Fruit fly (Drosophila melanogaster) whole organism, embryonic: ENCODE data around the gene Art8.

Experiments
- Adf1 ChIP-seq: fragments of 200-800 bp; sonication (Bioruptor generic); IDR thresholded peaks from 2 replicates; pipeline ENCODE4 v1.3.6; 2022; ENCODE audit warnings: missing biosample characterization, missing genetic modification characterization
- Atf6 ChIP-seq: fragments of 200-800 bp; sonication (Bioruptor generic); IDR thresholded peaks from 2 replicates; pipeline ENCODE4 v1.3.6; 2022; ENCODE audit warnings: missing biosample characterization, missing genetic modification characterization
- Awh ChIP-seq: fragments of 200-800 bp; sonication (Bioruptor generic); IDR thresholded peaks from 2 replicates; pipeline ENCODE4, ENCODE4 v1.3.6; 2022; ENCODE audit warnings: missing biosample characterization, missing genetic modification characterization
- B-H2 ChIP-seq: fragments of 200-800 bp; sonication (Bioruptor generic); optimal IDR thresholded peaks from 2 replicates; lab custom pipeline; 2018; ENCODE audit warnings: missing biosample characterization, mild to moderate bottlenecking, missing genetic modification characterization
- Bgb ChIP-seq: fragments of 200-800 bp; sonication (Bioruptor generic); IDR thresholded peaks from 2 replicates; pipeline ENCODE4 v1.3.6; 2022; ENCODE audit warnings: missing biosample characterization, missing genetic modification characterization; ENCODE audit not compliant: partially characterized antibody
- CG11695 ChIP-seq: fragments of 200-800 bp; sonication (Bioruptor generic); IDR thresholded peaks from 3 replicates; pipeline ENCODE4 v1.3.6; 2022; ENCODE audit warnings: missing biosample characterization, missing genetic modification characterization
- CG12299 ChIP-seq: fragments of 200-800 bp; sonication (Bioruptor generic); optimal IDR thresholded peaks from 2 replicates; lab custom pipeline; 2018; ENCODE audit warnings: missing biosample characterization, mild to moderate bottlenecking, missing genetic modification characterization
- CG12391 ChIP-seq: fragments of 200-800 bp; sonication (Bioruptor generic); optimal IDR thresholded peaks from 3 replicates; lab custom pipeline; 2018; ENCODE audit warnings: missing biosample characterization, mild to moderate bottlenecking, missing genetic modification characterization, moderate library complexity
- CG12659 ChIP-seq: fragments of 200-800 bp; sonication (Bioruptor generic); optimal IDR thresholded peaks from 3 replicates; lab custom pipeline; 2017; ENCODE audit warnings: mild to moderate bottlenecking, missing biosample characterization, missing genetic modification reagents, missing genetic modification characterization
- CG15514 ChIP-seq: fragments of 200-800 bp; sonication (Bioruptor generic); optimal IDR thresholded peaks from 3 replicates; lab custom pipeline; 2017; ENCODE audit warnings: missing biosample characterization, missing genetic modification characterization, mild to moderate bottlenecking, moderate library complexity, missing genetic modification reagents
- CG1603 ChIP-seq: fragments of 200-800 bp; sonication (Bioruptor generic); optimal IDR thresholded peaks from 2 replicates; lab custom pipeline; 2019; ENCODE audit warnings: missing biosample characterization, mild to moderate bottlenecking, missing genetic modification characterization, moderate library complexity
- CG17328 ChIP-seq: fragments of 200-800 bp; sonication (Bioruptor generic); IDR thresholded peaks from 2 replicates; pipeline ENCODE4 v1.3.6; 2022; ENCODE audit warnings: missing biosample characterization, missing genetic modification characterization
- CG17359 ChIP-seq: fragments of 200-800 bp; sonication (Bioruptor generic); optimal IDR thresholded peaks from 3 replicates; lab custom pipeline; 2018; ENCODE audit warnings: missing biosample characterization, mild to moderate bottlenecking, missing genetic modification characterization, moderate library complexity
- CG18599 ChIP-seq: fragments of 200-800 bp; sonication (Bioruptor generic); optimal IDR thresholded peaks from 3 replicates; lab custom pipeline; 2017; ENCODE audit warnings: missing biosample characterization, missing genetic modification characterization, mild to moderate bottlenecking, moderate library complexity, missing genetic modification reagents
- CG2678 ChIP-seq: fragments of 200-800 bp; sonication (Bioruptor generic); optimal IDR thresholded peaks from 3 replicates; lab custom pipeline; 2019; ENCODE audit warnings: missing biosample characterization, mild to moderate bottlenecking, missing genetic modification characterization, moderate library complexity
- CG34224 ChIP-seq: fragments of 200-800 bp; sonication (Bioruptor generic); IDR thresholded peaks from 3 replicates; pipeline ENCODE4 v1.3.6; 2022; ENCODE audit warnings: missing biosample characterization, missing genetic modification characterization; ENCODE audit not compliant: partially characterized antibody
- CG5953 ChIP-seq: fragments of 200-800 bp; sonication (Bioruptor generic); IDR thresholded peaks from 2 replicates; pipeline ENCODE4 v1.3.6; 2022; ENCODE audit warnings: missing biosample characterization, missing genetic modification characterization
- CG6765 ChIP-seq: fragments of 200-800 bp; sonication (Bioruptor generic); optimal IDR thresholded peaks from 3 replicates; lab custom pipeline; 2017; ENCODE audit warnings: missing biosample characterization, mild to moderate bottlenecking, missing genetic modification characterization
- CG6791 ChIP-seq: fragments of 200-800 bp; sonication (Bioruptor generic); IDR thresholded peaks from 3 replicates; pipeline ENCODE4 v1.3.6; 2022; ENCODE audit warnings: missing biosample characterization, missing genetic modification characterization; ENCODE audit not compliant: partially characterized antibody
- CG7786 ChIP-seq: fragments of 200-800 bp; sonication (Bioruptor generic); optimal IDR thresholded peaks from 2 replicates; lab custom pipeline; 2016; ENCODE audit warnings: missing biosample characterization, missing genetic modification characterization
- CG8290 ChIP-seq, 3 experiments: fragments of 200-800 bp; sonication (Bioruptor generic); optimal IDR thresholded peaks; 2 replicates each; lab custom pipeline; 2016 to 2019; ENCODE audit warnings: missing biosample characterization in 3 of 3, missing genetic modification characterization in 3 of 3, mild to moderate bottlenecking in 2 of 3, moderate library complexity in 1 of 3
- CTCF ChIP-seq: fragments of 200-800 bp; sonication (Bioruptor generic); optimal IDR thresholded peaks from 2 replicates; lab custom pipeline; 2017; ENCODE audit warnings: missing biosample characterization, mild to moderate bottlenecking, missing genetic modification characterization, moderate library complexity
- Dad ChIP-seq: fragments of 200-800 bp; sonication (Bioruptor generic); optimal IDR thresholded peaks from 3 replicates; lab custom pipeline; 2016; ENCODE audit warnings: missing biosample characterization, missing genetic modification characterization
- Drgx ChIP-seq: fragments of 200-800 bp; sonication (Bioruptor generic); IDR thresholded peaks from 2 replicates; pipeline ENCODE4 v1.3.6; 2022; ENCODE audit warnings: missing biosample characterization, missing genetic modification characterization
- ERR ChIP-seq: fragments of 200-800 bp; sonication (Bioruptor generic); optimal IDR thresholded peaks from 2 replicates; lab custom pipeline; 2016; ENCODE audit warnings: missing biosample characterization, missing genetic modification characterization
- Hr39 ChIP-seq: fragments of >200 bp; optimal IDR thresholded peaks from 2 replicates; lab custom pipeline; 2017
- Ravus ChIP-seq: fragments of 200-800 bp; sonication (Bioruptor generic); IDR thresholded peaks from 2 replicates; pipeline ENCODE4 v1.3.6; 2022; ENCODE audit warnings: missing biosample characterization, missing genetic modification characterization
- YL-1 ChIP-seq: fragments of 200-800 bp; sonication (Bioruptor generic); optimal IDR thresholded peaks from 3 replicates; lab custom pipeline; 2017; ENCODE audit warnings: missing biosample characterization, mild to moderate bottlenecking, missing genetic modification characterization
- az2 ChIP-seq: fragments of 200-800 bp; sonication (Bioruptor generic); optimal IDR thresholded peaks from 3 replicates; lab custom pipeline; 2016; ENCODE audit warnings: missing biosample characterization, missing genetic modification characterization
- bsh ChIP-seq, 2 experiments: fragments of 200-800 bp; sonication (Bioruptor generic); optimal IDR thresholded peaks; 2 replicates each; lab custom pipeline; 2017 to 2018; ENCODE audit warnings: mild to moderate bottlenecking in 2 of 2, missing biosample characterization in 2 of 2, missing genetic modification characterization in 2 of 2, moderate library complexity in 1 of 2
- esg ChIP-seq: fragments of 200-800 bp; sonication (Bioruptor generic); conservative IDR thresholded peaks from 2 replicates; pipeline ENCODE4 v1.3.6; 2022; ENCODE audit warnings: missing biosample characterization, missing genetic modification characterization
- gce ChIP-seq: fragments of 200-800 bp; sonication (Bioruptor generic); IDR thresholded peaks from 3 replicates; pipeline ENCODE4 v1.3.6; 2022; ENCODE audit warnings: missing biosample characterization, missing genetic modification characterization
- hb ChIP-seq: fragments of 200-800 bp; sonication (Bioruptor generic); IDR thresholded peaks from 3 replicates; pipeline ENCODE4 v1.3.6; 2022; ENCODE audit warnings: missing biosample characterization, missing genetic modification characterization; ENCODE audit not compliant: partially characterized antibody
- ken ChIP-seq: fragments of 200-800 bp; sonication (Bioruptor generic); IDR thresholded peaks from 3 replicates; pipeline ENCODE4 v1.3.6; 2022; ENCODE audit warnings: missing biosample characterization, missing genetic modification characterization
- mam ChIP-seq: fragments of 200-800 bp; sonication (Bioruptor generic); optimal IDR thresholded peaks from 3 replicates; lab custom pipeline; 2016; ENCODE audit warnings: missing biosample characterization, missing genetic modification characterization
- nom ChIP-seq: fragments of 200-800 bp; sonication (Bioruptor generic); optimal IDR thresholded peaks from 2 replicates; lab custom pipeline; 2017; ENCODE audit warnings: missing biosample characterization, missing genetic modification characterization, mild to moderate bottlenecking, moderate library complexity, missing genetic modification reagents
- otp ChIP-seq: fragments of 200-800 bp; sonication (Bioruptor generic); IDR thresholded peaks from 3 replicates; pipeline ENCODE4, ENCODE4 v1.3.6; 2022; ENCODE audit warnings: missing biosample characterization, missing genetic modification characterization
- pzg ChIP-seq: fragments of 200-800 bp; sonication (Bioruptor generic); optimal IDR thresholded peaks from 3 replicates; lab custom pipeline; 2018; ENCODE audit warnings: missing biosample characterization, mild to moderate bottlenecking, missing genetic modification characterization, moderate library complexity
- rib ChIP-seq: fragments of 200-800 bp; sonication (Bioruptor generic); IDR thresholded peaks from 2 replicates; pipeline ENCODE4 v1.3.6; 2022; ENCODE audit warnings: missing biosample characterization, missing genetic modification characterization
- schlank ChIP-seq: fragments of 200-800 bp; sonication (Bioruptor generic); optimal IDR thresholded peaks from 2 replicates; lab custom pipeline; 2018; ENCODE audit warnings: missing biosample characterization, mild to moderate bottlenecking, missing genetic modification characterization
- scrt ChIP-seq: fragments of 200-800 bp; sonication (Bioruptor generic); optimal IDR thresholded peaks from 2 replicates; lab custom pipeline; 2018; ENCODE audit warnings: missing biosample characterization, mild to moderate bottlenecking, missing genetic modification characterization, moderate library complexity
- sens ChIP-seq: fragments of 200-800 bp; sonication (Bioruptor generic); peaks from one replicate; lab custom pipeline; 2016; ENCODE audit warnings: missing biosample characterization, missing genetic modification characterization
- slou ChIP-seq: fragments of 200-800 bp; sonication (Bioruptor generic); optimal IDR thresholded peaks from 3 replicates; lab custom pipeline; 2016; ENCODE audit warnings: missing biosample characterization, missing genetic modification characterization
- ssp ChIP-seq: fragments of 200-800 bp; sonication (Bioruptor generic); IDR thresholded peaks from 2 replicates; pipeline ENCODE4 v1.3.6; 2022; ENCODE audit warnings: missing biosample characterization, missing genetic modification characterization
- tll ChIP-seq, 2 experiments: fragments of 200-800 bp in 1 of 2; fragments of >200 bp in 1 of 2; sonication (Bioruptor generic) in 1 of 2; optimal IDR thresholded peaks; 2 replicates each; lab custom pipeline; 2017 to 2019; ENCODE audit warnings: missing biosample characterization in 2 of 2, missing genetic modification characterization in 2 of 2, mild to moderate bottlenecking in 1 of 2, moderate library complexity in 1 of 2
- trem ChIP-seq: fragments of 200-800 bp; optimal IDR thresholded peaks from 3 replicates; lab custom pipeline; 2019; ENCODE audit warnings: missing biosample characterization, mild to moderate bottlenecking, missing genetic modification characterization, moderate library complexity
- wor ChIP-seq: fragments of 200-800 bp; sonication (Bioruptor generic); IDR thresholded peaks from 2 replicates; pipeline ENCODE4 v1.3.6; 2022; ENCODE audit warnings: missing biosample characterization, missing genetic modification characterization
- z ChIP-seq: fragments of 200-800 bp; sonication (Bioruptor generic); IDR thresholded peaks from 3 replicates; pipeline ENCODE4 v1.3.6; 2022; ENCODE audit warnings: missing biosample characterization, missing genetic modification characterization

The Art8 gene

dm6 chr2L:10967257-10968008 is 43.5 kb downstream of the Art8 start (continued):
- TF ChIP-seq bsh (GFP tag; optimal IDR thresholded peaks at IDR 0.05; lab: Kevin White, UChicago) = peak; percentile 23 to 66
- no peak for TF ChIP-seq ssp (GFP tag; lab: Robert Waterston, UW)
- peak; percentile 37; the same call in 1 of the 2 replicates for TF ChIP-seq Bgb
- peak; percentile 15 for TF ChIP-seq CG1603 (tag; lab: Kevin White, UChicago)
- peak; percentile 37; the same call in 1 of the 2 replicates for TF ChIP-seq rib
- TF ChIP-seq CG34224 (GFP tag; lab: Robert Waterston, UW) = no peak
- 0 out of 2 replicates have a peak, but pooled peaks have one; percentile 32 for TF ChIP-seq CG17328 (GFP tag; lab: Robert Waterston, UW)
- TF ChIP-seq wor (GFP tag; lab: Robert Waterston, UW) = no peak
- TF ChIP-seq ERR = peak; percentile 13
- TF ChIP-seq Drgx (GFP tag; lab: Robert Waterston, UW) = no peak; the same call in 1 of the 2 replicates
- TF ChIP-seq pzg (GFP tag; lab: Kevin White, UChicago) = peak; percentile 1
- TF ChIP-seq z (GFP tag; lab: Robert Waterston, UW) = 0 out of 3 replicates have a peak, but pooled peaks have one; percentile 34
- 0 out of 3 replicates have a peak, but pooled peaks have one; percentile 49 for TF ChIP-seq CG11695 (GFP tag; lab: Robert Waterston, UW)
- no peak for TF ChIP-seq schlank (tag; lab: Kevin White, UChicago)
- TF ChIP-seq nom = peak; percentile 95
- TF ChIP-seq Awh = peak; percentile 49
- TF ChIP-seq hb (GFP tag; lab: Robert Waterston, UW) = peak; percentile 47; the same call in 1 of the 3 replicates
- TF ChIP-seq scrt (GFP tag; lab: Kevin White, UChicago) = peak; percentile 16
- TF ChIP-seq esg (GFP tag; lab: Robert Waterston, UW) = no peak
- TF ChIP-seq CG8290 (GFP tag; optimal IDR thresholded peaks at IDR 0.05; lab: Kevin White, UChicago) = no peak
- peak in 1 of 2 experiments; percentile 50 for TF ChIP-seq CG8290 (tag; optimal IDR thresholded peaks at IDR 0.05; lab: Kevin White, UChicago)
- TF ChIP-seq CG5953 (GFP tag; lab: Robert Waterston, UW) = 0 out of 2 replicates have a peak, but pooled peaks have one; percentile 11
- TF ChIP-seq B-H2 = no peak
- TF ChIP-seq mam (GFP tag; lab: Kevin White, UChicago) = peak; percentile 24
- TF ChIP-seq az2 (GFP tag; lab: Kevin White, UChicago) = no peak
- TF ChIP-seq trem (tag; lab: Kevin White, UChicago) = peak; percentile 90
- TF ChIP-seq Ravus (GFP tag; lab: Robert Waterston, UW) = no peak
- TF ChIP-seq slou (GFP tag; lab: Kevin White, UChicago) = no peak
- peak; percentile 17 for TF ChIP-seq CG17359 (tag; lab: Kevin White, UChicago)
- TF ChIP-seq CG18599 (GFP tag; lab: Kevin White, UChicago) = peak; percentile 36
- TF ChIP-seq otp (GFP tag; lab: Robert Waterston, UW) = 0 out of 3 replicates have a peak, but pooled peaks have one; percentile 24
- TF ChIP-seq CG12299 = peak; percentile 20
- TF ChIP-seq Adf1 (GFP tag; lab: Robert Waterston, UW) = peak; percentile 57
- no peak for TF ChIP-seq CG7786 (GFP tag; lab: Kevin White, UChicago)
- TF ChIP-seq CTCF (GFP tag; lab: Kevin White, UChicago) = no peak
- TF ChIP-seq CG2678 (tag; lab: Kevin White, UChicago) = no peak
- no peak for TF ChIP-seq Hr39 (lab: Kevin White, UChicago)
- TF ChIP-seq gce = no peak
- peak; percentile 83 for TF ChIP-seq sens
- TF ChIP-seq CG6765 = no peak
- peak; percentile 5 for TF ChIP-seq CG15514 (GFP tag; lab: Kevin White, UChicago)
- TF ChIP-seq ken (GFP tag; lab: Robert Waterston, UW) = 0 out of 3 replicates have a peak, but pooled peaks have one; percentile 26
- no peak for TF ChIP-seq Dad (GFP tag; lab: Kevin White, UChicago)
- peak; percentile 29 for TF ChIP-seq CG12659 (GFP tag; lab: Kevin White, UChicago)
- TF ChIP-seq CG6791 (GFP tag; lab: Robert Waterston, UW) = peak; percentile 46; the same call in 2 of the 3 replicates
- TF ChIP-seq CG12391 (tag; lab: Kevin White, UChicago) = peak; percentile 17
- TF ChIP-seq Atf6 (GFP tag; lab: Robert Waterston, UW) = no peak
- peak; percentile 92 for TF ChIP-seq YL-1 (GFP tag; lab: Kevin White, UChicago)
- TF ChIP-seq tll (GFP tag; optimal IDR thresholded peaks at IDR 0.05; lab: Kevin White, UChicago) = no peak
